Worm (Caenorhabditis elegans): Measurements from ENCODE around the gene gly-3.
A peak's percentile ranks its signal among the peaks of the same experiment; 100 is the strongest.

Gene gly-3

DNA sequence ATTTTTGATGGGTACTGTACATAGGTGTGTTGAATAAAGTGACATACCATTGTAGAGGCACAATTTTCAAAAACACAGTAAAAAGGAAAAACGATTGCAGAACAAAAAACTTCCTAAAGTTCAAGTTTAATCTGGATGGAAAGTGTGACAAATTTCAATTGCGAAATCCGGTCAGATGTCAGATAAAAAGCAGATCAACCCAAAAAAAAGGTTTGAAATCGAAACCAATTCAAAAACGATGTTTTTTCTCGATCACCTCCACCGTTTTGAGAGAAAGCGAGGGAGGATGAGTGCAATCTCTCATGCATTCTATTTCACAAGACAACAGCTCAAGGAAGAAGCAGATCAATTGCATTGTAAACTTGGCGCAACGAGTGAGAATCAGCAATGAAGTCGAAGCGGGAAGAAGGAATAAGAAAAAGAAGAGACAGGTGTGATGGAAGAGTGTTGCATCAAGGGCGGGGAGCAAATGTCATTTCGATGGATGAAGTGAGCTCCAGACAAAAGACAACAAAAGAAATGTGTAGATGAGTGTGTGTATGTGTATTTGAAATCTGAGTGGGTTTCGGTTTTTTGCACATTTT lies 37.3 kb downstream of the gly-3 start (continued):
- no peak for TF ChIP-seq ztf-11 (tag; optimal IDR thresholded peaks at IDR 0.05)
- TF ChIP-seq mdl-1 (tag; optimal IDR thresholded peaks at IDR 0.05): no peak
- no peak for TF ChIP-seq ceh-16 (tag; optimal IDR thresholded peaks at IDR 0.05)
- TF ChIP-seq peb-1 (tag; optimal IDR thresholded peaks at IDR 0.05): no peak
- peak; percentile 22 for TF ChIP-seq sma-9 (GFP tag; optimal IDR thresholded peaks at IDR 0.05)
- no peak for TF ChIP-seq sma-9 (tag; optimal IDR thresholded peaks at IDR 0.05)
- TF ChIP-seq lin-13 (GFP tag; optimal IDR thresholded peaks at IDR 0.05): no peak
- peak; percentile 49 for TF ChIP-seq C34F6.9 (tag; optimal IDR thresholded peaks at IDR 0.05)
- no peak for TF ChIP-seq nhr-25 (tag; optimal IDR thresholded peaks at IDR 0.05)

DNA sequence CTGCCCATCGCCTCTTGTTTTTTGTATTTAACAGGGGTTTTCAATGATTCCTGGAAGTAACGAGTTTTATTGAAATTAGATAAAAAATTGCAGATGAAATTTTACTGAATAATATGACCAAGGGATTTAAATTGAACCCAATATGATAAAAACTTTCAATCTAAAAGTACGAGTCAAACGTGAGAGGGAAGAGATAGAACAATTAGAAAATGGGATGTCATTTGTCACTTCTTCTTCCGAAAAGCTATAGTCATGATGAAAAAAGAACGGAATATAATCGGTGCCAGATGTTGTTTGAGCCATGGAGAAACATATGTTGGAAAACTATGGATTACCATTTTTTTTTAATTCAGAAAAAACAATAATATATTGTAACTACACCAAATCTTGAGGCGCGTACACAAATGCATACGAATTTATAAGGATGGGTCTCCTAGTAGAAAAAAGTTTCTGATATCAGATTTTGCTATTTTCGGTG lies 38.7 kb downstream of the gly-3 start, which contains the start of gene sup-18:
TSS of gene sup-18 (minus strand) at position 51 of the 478 bp plus-strand sequence.
- no peak for TF ChIP-seq snpc-4 (tag; optimal IDR thresholded peaks at IDR 0.05)
- no peak for TF ChIP-seq ztf-11 (tag; optimal IDR thresholded peaks at IDR 0.05)
- no peak for TF ChIP-seq sma-3 (GFP tag; optimal IDR thresholded peaks at IDR 0.05)
- TF ChIP-seq nhr-23 (tag; optimal IDR thresholded peaks at IDR 0.05): no peak
- no peak for TF ChIP-seq sem-4 (tag; optimal IDR thresholded peaks at IDR 0.05)
- TF ChIP-seq mab-5 (tag; optimal IDR thresholded peaks at IDR 0.05): no peak
- no peak for TF ChIP-seq gmeb-1 (tag; optimal IDR thresholded peaks at IDR 0.05)
- TF ChIP-seq skn-1 (tag; optimal IDR thresholded peaks at IDR 0.05): no peak
- no peak for TF ChIP-seq alr-1 (tag; optimal IDR thresholded peaks at IDR 0.05)
- no peak for TF ChIP-seq sma-9 (GFP tag; optimal IDR thresholded peaks at IDR 0.05)
- no peak for TF ChIP-seq sma-9 (tag; optimal IDR thresholded peaks at IDR 0.05)
- no peak for TF ChIP-seq egl-27 (tag; optimal IDR thresholded peaks at IDR 0.05)
- no peak for TF ChIP-seq fos-1 (tag; optimal IDR thresholded peaks at IDR 0.05)
- TF ChIP-seq nhr-77 (tag; optimal IDR thresholded peaks at IDR 0.05): no peak
- no peak for TF ChIP-seq dmd-4 (tag; optimal IDR thresholded peaks at IDR 0.05)
- no peak for TF ChIP-seq nhr-21 (tag; optimal IDR thresholded peaks at IDR 0.05)
- no peak for TF ChIP-seq nhr-237 (tag; optimal IDR thresholded peaks at IDR 0.05)
- TF ChIP-seq C34F6.9 (tag; optimal IDR thresholded peaks at IDR 0.05): no peak
- TF ChIP-seq unc-39 (tag; optimal IDR thresholded peaks at IDR 0.05): no peak

DNA sequence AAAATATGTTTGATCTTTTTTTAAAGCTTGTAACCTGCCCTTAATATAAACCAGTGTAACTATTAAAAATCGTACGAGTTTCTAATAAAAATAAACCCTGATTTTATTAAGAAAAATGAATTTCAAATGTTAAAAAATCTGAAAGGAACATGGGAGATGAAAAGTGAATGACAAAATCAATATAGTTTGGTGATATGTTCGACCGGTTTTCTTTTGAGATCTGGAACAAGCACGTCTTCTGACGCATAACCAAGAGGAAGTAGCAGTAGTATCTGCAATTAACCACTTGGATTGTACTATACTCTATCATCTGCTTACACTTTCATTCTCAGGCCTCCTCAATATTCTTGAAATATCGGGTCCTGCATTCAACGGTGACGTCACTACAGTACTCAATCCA lies 40.5 kb downstream of the gly-3 start:
- TF ChIP-seq sma-9 (GFP tag; optimal IDR thresholded peaks at IDR 0.05) (no peak), sma-9 (tag; optimal IDR thresholded peaks at IDR 0.05) (no peak), nhr-25 (tag; optimal IDR thresholded peaks at IDR 0.05) (peak; percentile 24), peb-1 (tag; optimal IDR thresholded peaks at IDR 0.05) (no peak), unc-62 (GFP tag; optimal IDR thresholded peaks at IDR 0.05) (no peak), elt-1 (tag; optimal IDR thresholded peaks at IDR 0.05) (no peak)

DNA sequence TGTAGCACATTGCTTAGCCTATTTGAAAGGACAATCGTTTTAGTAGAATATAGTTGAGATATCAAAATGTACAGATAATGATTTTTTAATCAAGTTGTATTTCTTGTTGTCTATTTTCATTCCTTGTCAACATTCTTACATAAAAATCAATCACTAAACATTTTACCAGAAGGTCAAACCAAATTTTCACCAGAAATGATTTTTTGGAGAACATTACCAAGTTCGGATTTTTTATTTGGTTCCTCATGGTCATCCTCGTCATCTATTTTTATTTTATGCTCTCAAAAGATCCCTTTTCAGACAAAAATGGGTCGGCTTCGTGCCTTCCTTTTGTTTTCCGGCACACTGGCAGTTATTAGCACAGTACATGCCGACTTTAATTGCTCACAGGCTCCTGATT lies 44.1 kb downstream of the gly-3 start, which contains the start of gene tyr-1:
TSS of gene tyr-1 (plus strand) at position 301 of the 400 bp plus-strand sequence.
- TF ChIP-seq lin-39 (tag; optimal IDR thresholded peaks at IDR 0.05) (no peak), nhr-21 (tag; optimal IDR thresholded peaks at IDR 0.05) (no peak), nhr-129 (tag; optimal IDR thresholded peaks at IDR 0.05) (no peak), nhr-23 (tag; optimal IDR thresholded peaks at IDR 0.05) (no peak), lin-11 (tag; optimal IDR thresholded peaks at IDR 0.05) (no peak), unc-39 (tag; optimal IDR thresholded peaks at IDR 0.05) (no peak), ceh-82 (tag; optimal IDR thresholded peaks at IDR 0.05) (no peak), unc-62 (GFP tag; optimal IDR thresholded peaks at IDR 0.05) (no peak), nhr-11 (tag; optimal IDR thresholded peaks at IDR 0.05) (no peak), ZK546.5 (tag; optimal IDR thresholded peaks at IDR 0.05) (no peak), lin-13 (GFP tag; optimal IDR thresholded peaks at IDR 0.05) (no peak), ztf-1 (GFP tag; conservative IDR thresholded peaks at IDR 0.05) (no peak), gmeb-1 (tag; optimal IDR thresholded peaks at IDR 0.05) (no peak), ztf-11 (tag; optimal IDR thresholded peaks at IDR 0.05) (no peak), sma-9 (GFP tag; optimal IDR thresholded peaks at IDR 0.05) (no peak), sma-9 (tag; optimal IDR thresholded peaks at IDR 0.05) (no peak)

DNA sequence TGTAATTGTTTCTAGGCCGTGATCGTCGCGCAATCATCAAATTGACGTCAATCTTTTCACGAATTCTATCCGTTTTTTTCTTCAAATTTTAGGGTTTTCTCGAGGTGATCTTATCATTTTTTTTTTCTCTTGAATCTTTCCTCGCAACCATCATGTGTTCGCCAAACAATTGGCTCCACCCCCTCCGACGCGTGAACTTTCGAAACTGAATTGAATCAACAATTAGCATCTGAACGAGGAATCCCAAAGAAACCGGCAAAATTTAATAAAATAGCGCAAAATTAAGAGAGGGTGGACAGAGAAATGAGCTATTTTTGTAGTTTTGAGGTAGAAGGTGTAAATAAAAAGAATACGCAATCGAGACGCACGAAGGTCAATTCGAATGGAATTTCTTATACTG lies 44.8 kb downstream of the gly-3 start:
- TF ChIP-seq nhr-237 (tag; optimal IDR thresholded peaks at IDR 0.05) (no peak), sma-9 (GFP tag; optimal IDR thresholded peaks at IDR 0.05) (no peak), sma-9 (tag; optimal IDR thresholded peaks at IDR 0.05) (no peak), dmd-4 (tag; optimal IDR thresholded peaks at IDR 0.05) (no peak), mbf-1 (tag; optimal IDR thresholded peaks at IDR 0.05) (no peak), nhr-25 (tag; optimal IDR thresholded peaks at IDR 0.05) (peak; percentile 33), sma-3 (GFP tag; optimal IDR thresholded peaks at IDR 0.05) (peak; percentile 72), nhr-129 (tag; optimal IDR thresholded peaks at IDR 0.05) (peak; percentile 3), fos-1 (tag; optimal IDR thresholded peaks at IDR 0.05) (peak; percentile 27), unc-39 (tag; optimal IDR thresholded peaks at IDR 0.05) (no peak)
